Worm (Caenorhabditis elegans) whole organism, L2 larva: ENCODE results near the gene F01G10.5.

Experiments
- R02D3.7 ChIP-seq: fragments of 150-350 bp; optimal IDR thresholded peaks from 2 replicates; lab custom pipeline; 2014; ENCODE audit warnings: missing biosample characterization, missing genetic modification characterization
- alr-1 ChIP-seq: fragments of 150-350 bp; optimal IDR thresholded peaks from 2 replicates; lab custom pipeline; 2014; ENCODE audit warnings: missing biosample characterization, missing genetic modification characterization
- ceh-82 ChIP-seq: fragments of 150-350 bp; optimal IDR thresholded peaks from 2 replicates; lab custom pipeline; 2014; ENCODE audit warnings: missing biosample characterization, missing genetic modification characterization
- egl-27 ChIP-seq: sonication (generic microtip); optimal IDR thresholded peaks from 3 replicates; lab custom pipeline; 2017; ENCODE audit warnings: missing biosample characterization, missing genetic modification reagents, missing genetic modification characterization
- lin-11 ChIP-seq: fragments of 150-350 bp; sonication (generic microtip); optimal IDR thresholded peaks from 2 replicates; lab custom pipeline; 2014; ENCODE audit warnings: missing biosample characterization, missing genetic modification characterization, inconsistent platforms, mixed read lengths
- lin-39 ChIP-seq: fragments of 150-350 bp; optimal IDR thresholded peaks from 2 replicates; lab custom pipeline; 2014; ENCODE audit warnings: missing biosample characterization, missing genetic modification reagents, missing genetic modification characterization
- nhr-11 ChIP-seq: fragments of 150-350 bp; optimal IDR thresholded peaks from 2 replicates; lab custom pipeline; 2014; ENCODE audit warnings: missing biosample characterization, missing genetic modification characterization
- nhr-21 ChIP-seq: fragments of 150-350 bp; optimal IDR thresholded peaks from 2 replicates; lab custom pipeline; 2014; ENCODE audit warnings: missing biosample characterization, missing genetic modification characterization
- nhr-237 ChIP-seq: fragments of 150-350 bp; optimal IDR thresholded peaks from 2 replicates; lab custom pipeline; 2014; ENCODE audit warnings: missing biosample characterization, missing genetic modification characterization
- unc-62 ChIP-seq: fragments of 150-350 bp; optimal IDR thresholded peaks from 2 replicates; lab custom pipeline; 2014; ENCODE audit warnings: missing biosample characterization, missing genetic modification reagents, missing genetic modification characterization

- TF ChIP-seq ceh-82 (no peak), lin-11 (tag; lab: Kevin White, UChicago) (no peak), lin-39 (tag; lab: Kevin White, UChicago) (no peak), alr-1 (tag; lab: Kevin White, UChicago) (no peak), nhr-21 (tag; lab: Kevin White, UChicago) (no peak), unc-62 (GFP tag; lab: Kevin White, UChicago) (no peak), nhr-11 (tag; lab: Kevin White, UChicago) (no peak), R02D3.7 (tag; lab: Kevin White, UChicago) (no peak), nhr-237 (no peak), egl-27 (tag; lab: Kevin White, UChicago) (no peak)
Measured at ce11 chrIV:10239045-10239444, 8.2 kb upstream of the F01G10.5 start, which contains the start of gene ech-8.
